Fruit fly (Drosophila melanogaster) whole organism, embryonic: Measurements from ENCODE around the gene CG11593.

Experiments used
- Asciz ChIP-seq: fragments of 200-800 bp; sonication (Bioruptor generic); optimal IDR thresholded peaks from 2 replicates; lab custom pipeline; 2017; ENCODE audit warnings: missing biosample characterization, mild to moderate bottlenecking, missing genetic modification characterization, missing genetic modification reagents
- Awh ChIP-seq: fragments of 200-800 bp; sonication (Bioruptor generic); IDR thresholded peaks from 2 replicates; pipeline ENCODE4, ENCODE4 v1.3.6; 2022; ENCODE audit warnings: missing biosample characterization, missing genetic modification characterization
- Blimp-1 ChIP-seq: fragments of 200-800 bp; sonication (Bioruptor generic); optimal IDR thresholded peaks from 3 replicates; lab custom pipeline; 2018; ENCODE audit warnings: missing biosample characterization, missing genetic modification characterization, mild to moderate bottlenecking, moderate library complexity, missing genetic modification reagents
- Bteb2 ChIP-seq: fragments of 200-800 bp; sonication (Bioruptor generic); optimal IDR thresholded peaks from 2 replicates; lab custom pipeline; 2016; ENCODE audit warnings: missing biosample characterization, missing genetic modification characterization
- CG10274 ChIP-seq: fragments of 200-800 bp; sonication (Bioruptor generic); optimal IDR thresholded peaks from 3 replicates; lab custom pipeline; 2017; ENCODE audit warnings: missing biosample characterization, mild to moderate bottlenecking, missing genetic modification characterization
- CG12659 ChIP-seq: fragments of 200-800 bp; sonication (Bioruptor generic); optimal IDR thresholded peaks from 3 replicates; lab custom pipeline; 2017; ENCODE audit warnings: mild to moderate bottlenecking, missing biosample characterization, missing genetic modification reagents, missing genetic modification characterization
- CG13424 ChIP-seq: fragments of 200-800 bp; sonication (Bioruptor generic); optimal IDR thresholded peaks from 2 replicates; lab custom pipeline; 2019; ENCODE audit warnings: missing biosample characterization, mild to moderate bottlenecking, missing genetic modification characterization, moderate library complexity
- CG13775 ChIP-seq: fragments of 200-800 bp; sonication (Bioruptor generic); optimal IDR thresholded peaks from 3 replicates; lab custom pipeline; 2017; ENCODE audit warnings: missing biosample characterization, mild to moderate bottlenecking, missing genetic modification characterization
- CG14667 ChIP-seq: fragments of 200-800 bp; sonication (Bioruptor generic); IDR thresholded peaks from 2 replicates; pipeline ENCODE4 v1.3.6; 2022; ENCODE audit warnings: missing biosample characterization, missing genetic modification characterization
- CG15269 ChIP-seq: fragments of 200-800 bp; sonication (Bioruptor generic); optimal IDR thresholded peaks from 2 replicates; lab custom pipeline; 2018; ENCODE audit warnings: missing biosample characterization, mild to moderate bottlenecking, missing genetic modification characterization, moderate library complexity
- CG16815 ChIP-seq: fragments of 200-800 bp; sonication (Bioruptor generic); optimal IDR thresholded peaks from 3 replicates; lab custom pipeline; 2017; ENCODE audit warnings: missing biosample characterization, mild to moderate bottlenecking, missing genetic modification characterization
- CG17568 ChIP-seq: fragments of 200-800 bp; sonication (Bioruptor generic); optimal IDR thresholded peaks from 2 replicates; lab custom pipeline; 2018; ENCODE audit warnings: missing biosample characterization, mild to moderate bottlenecking, missing genetic modification characterization, moderate library complexity
- CG18011 ChIP-seq: fragments of 200-800 bp; sonication (Bioruptor generic); optimal IDR thresholded peaks from 2 replicates; lab custom pipeline; 2017; ENCODE audit warnings: missing biosample characterization, missing genetic modification characterization, mild to moderate bottlenecking, moderate library complexity, missing genotype
- CG18619 ChIP-seq: fragments of 200-800 bp; sonication (Bioruptor generic); optimal IDR thresholded peaks from 3 replicates; lab custom pipeline; 2017; ENCODE audit warnings: missing biosample characterization, mild to moderate bottlenecking, missing genetic modification characterization
- CG2120 ChIP-seq: fragments of 200-800 bp; sonication (Bioruptor generic); optimal IDR thresholded peaks from 3 replicates; lab custom pipeline; 2016; ENCODE audit warnings: missing biosample characterization, missing genetic modification characterization
- CG2712 ChIP-seq: fragments of 200-800 bp; optimal IDR thresholded peaks from 3 replicates; lab custom pipeline; 2019; ENCODE audit warnings: missing biosample characterization, mild to moderate bottlenecking, missing genetic modification characterization, moderate library complexity
- CG30020 ChIP-seq: fragments of 200-800 bp; optimal IDR thresholded peaks from 2 replicates; lab custom pipeline; 2019; ENCODE audit warnings: missing biosample characterization, mild to moderate bottlenecking, missing genetic modification characterization, moderate library complexity
- CG31441 ChIP-seq: fragments of 200-800 bp; sonication (Bioruptor generic); IDR thresholded peaks from 2 replicates; pipeline ENCODE4 v1.3.6; 2022; ENCODE audit warnings: missing biosample characterization, missing genetic modification characterization
- CG4854 ChIP-seq: fragments of 200-800 bp; sonication (Bioruptor generic); optimal IDR thresholded peaks from 2 replicates; lab custom pipeline; 2016; ENCODE audit warnings: missing biosample characterization, missing genetic modification characterization, inconsistent platforms
- CG6272 ChIP-seq: fragments of 200-800 bp; sonication (Bioruptor generic); IDR thresholded peaks from 2 replicates; pipeline ENCODE4 v1.3.6; 2022; ENCODE audit warnings: missing biosample characterization, missing genetic modification characterization
- CG7372 ChIP-seq: fragments of 200-800 bp; sonication (Bioruptor generic); IDR thresholded peaks from 2 replicates; pipeline ENCODE4 v1.3.6; 2022; ENCODE audit warnings: missing biosample characterization, missing genetic modification characterization
- CG7839 ChIP-seq: fragments of 200-800 bp; sonication (Bioruptor generic); optimal IDR thresholded peaks from 3 replicates; lab custom pipeline; 2018; ENCODE audit warnings: missing biosample characterization, mild to moderate bottlenecking, missing genetic modification characterization, moderate library complexity
- Dip2 ChIP-seq: fragments of 200-800 bp; sonication (Bioruptor generic); IDR thresholded peaks from 2 replicates; pipeline ENCODE4 v1.3.6; 2022; ENCODE audit warnings: missing biosample characterization, missing genetic modification characterization
- H15 ChIP-seq: fragments of 200-800 bp; sonication (Bioruptor generic); IDR thresholded peaks from 3 replicates; pipeline ENCODE4 v1.3.6; 2022; ENCODE audit warnings: missing biosample characterization, missing genetic modification characterization
- HLH3B ChIP-seq: fragments of 200-800 bp; sonication (Bioruptor generic); IDR thresholded peaks from 2 replicates; pipeline ENCODE4 v1.3.6; 2022; ENCODE audit warnings: missing biosample characterization, missing genetic modification characterization
- PHDP ChIP-seq: fragments of 200-800 bp; sonication (Bioruptor generic); optimal IDR thresholded peaks from 3 replicates; lab custom pipeline; 2018; ENCODE audit warnings: missing biosample characterization, mild to moderate bottlenecking, missing genetic modification characterization, moderate library complexity
- Six4 ChIP-seq: fragments of 200-800 bp; sonication (Bioruptor generic); optimal IDR thresholded peaks from 2 replicates; lab custom pipeline; 2016; ENCODE audit warnings: missing biosample characterization, missing genetic modification characterization
- ab ChIP-seq: fragments of 200-800 bp; sonication (Bioruptor generic); optimal IDR thresholded peaks from 2 replicates; lab custom pipeline; 2016; ENCODE audit warnings: missing biosample characterization, missing genetic modification characterization
- aop ChIP-seq: fragments of 200-800 bp; sonication (Bioruptor generic); IDR thresholded peaks from 2 replicates; pipeline ENCODE4 v1.3.6; 2022; ENCODE audit warnings: missing biosample characterization, missing genetic modification characterization
- ash1 ChIP-seq: fragments of 200-800 bp; sonication (Bioruptor generic); optimal IDR thresholded peaks from 2 replicates; lab custom pipeline; 2018; ENCODE audit warnings: missing biosample characterization, mild to moderate bottlenecking, missing genetic modification characterization
- chn ChIP-seq: fragments of 200-800 bp; sonication (Bioruptor generic); optimal IDR thresholded peaks from 2 replicates; lab custom pipeline; 2016; ENCODE audit warnings: missing biosample characterization, missing genetic modification characterization
- crc ChIP-seq: fragments of 200-800 bp; sonication (Bioruptor generic); optimal IDR thresholded peaks from 2 replicates; lab custom pipeline; 2016; ENCODE audit warnings: missing biosample characterization, missing genetic modification characterization
- dimm ChIP-seq: fragments of 200-800 bp; sonication (Bioruptor generic); IDR thresholded peaks from 2 replicates; pipeline ENCODE4 v1.3.6; 2022; ENCODE audit warnings: missing biosample characterization, missing genetic modification characterization
- dmrt11E ChIP-seq: fragments of 200-800 bp; sonication (Bioruptor generic); optimal IDR thresholded peaks from 3 replicates; lab custom pipeline; 2018; ENCODE audit warnings: missing biosample characterization, mild to moderate bottlenecking, missing genetic modification characterization, moderate library complexity
- dysf ChIP-seq: fragments of 200-800 bp; sonication (Bioruptor generic); IDR thresholded peaks from 3 replicates; pipeline ENCODE4 v1.3.6; 2022; ENCODE audit warnings: missing biosample characterization, missing genetic modification characterization
- esg ChIP-seq: fragments of 200-800 bp; sonication (Bioruptor generic); conservative IDR thresholded peaks from 2 replicates; pipeline ENCODE4 v1.3.6; 2022; ENCODE audit warnings: missing biosample characterization, missing genetic modification characterization
- fd3F ChIP-seq: fragments of 200-800 bp; sonication (Bioruptor generic); optimal IDR thresholded peaks from 2 replicates; lab custom pipeline; 2018; ENCODE audit warnings: missing biosample characterization, mild to moderate bottlenecking, missing genetic modification characterization, moderate library complexity
- gcm2 ChIP-seq: fragments of 200-800 bp; sonication (Bioruptor generic); optimal IDR thresholded peaks from 2 replicates; lab custom pipeline; 2016; ENCODE audit warnings: missing biosample characterization, missing genetic modification characterization
- gem ChIP-seq: fragments of 200-800 bp; sonication (Bioruptor generic); optimal IDR thresholded peaks from 2 replicates; lab custom pipeline; 2019; ENCODE audit warnings: missing biosample characterization, mild to moderate bottlenecking, missing genetic modification characterization, moderate library complexity
- gro ChIP-seq: fragments of 200-800 bp; sonication (Bioruptor generic); optimal IDR thresholded peaks from 2 replicates; lab custom pipeline; 2016; ENCODE audit warnings: missing biosample characterization, missing genetic modification characterization
- hth ChIP-seq: fragments of >200 bp; optimal IDR thresholded peaks from 2 replicates; lab custom pipeline; 2017; ENCODE audit warnings: inconsistent platforms
- insv ChIP-seq, 2 experiments: fragments of 200-800 bp; sonication (Bioruptor generic); optimal IDR thresholded peaks; 3 replicates each; lab custom pipeline; 2016 to 2018; ENCODE audit warnings: missing biosample characterization in 2 of 2, missing genetic modification characterization in 2 of 2
- nerfin-1 ChIP-seq: fragments of 200-800 bp; sonication (Bioruptor generic); optimal IDR thresholded peaks from 3 replicates; lab custom pipeline; 2019; ENCODE audit warnings: missing biosample characterization, mild to moderate bottlenecking, missing genetic modification characterization, moderate library complexity
- phol ChIP-seq: fragments of 200-800 bp; sonication (Bioruptor generic); optimal IDR thresholded peaks from 3 replicates; lab custom pipeline; 2018; ENCODE audit warnings: missing biosample characterization, mild to moderate bottlenecking, missing genetic modification characterization, moderate library complexity
- pita ChIP-seq: fragments of 200-800 bp; sonication (Bioruptor generic); optimal IDR thresholded peaks from 2 replicates; lab custom pipeline; 2017; ENCODE audit warnings: missing biosample characterization, mild to moderate bottlenecking, missing genetic modification characterization
- shn ChIP-seq: fragments of 200-800 bp; sonication (Bioruptor generic); optimal IDR thresholded peaks from 3 replicates; lab custom pipeline; 2016; ENCODE audit warnings: missing biosample characterization, missing genetic modification characterization
- slbo ChIP-seq: fragments of 200-800 bp; sonication (Bioruptor generic); IDR thresholded peaks from 2 replicates; pipeline ENCODE4 v1.3.6; 2022; ENCODE audit warnings: missing biosample characterization, missing genetic modification characterization
- tgo ChIP-seq: fragments of 200-800 bp; sonication (Bioruptor generic); IDR thresholded peaks from 3 replicates; pipeline ENCODE4 v1.3.6; 2022; ENCODE audit warnings: missing biosample characterization, missing genetic modification characterization
- unpg ChIP-seq: fragments of 200-800 bp; sonication (Bioruptor generic); optimal IDR thresholded peaks from 3 replicates; lab custom pipeline; 2018; ENCODE audit warnings: missing biosample characterization, mild to moderate bottlenecking, missing genetic modification characterization, moderate library complexity
- yki ChIP-seq: fragments of >200 bp; optimal IDR thresholded peaks from 3 replicates; lab custom pipeline; 2018

The CG11593 gene

DNA sequence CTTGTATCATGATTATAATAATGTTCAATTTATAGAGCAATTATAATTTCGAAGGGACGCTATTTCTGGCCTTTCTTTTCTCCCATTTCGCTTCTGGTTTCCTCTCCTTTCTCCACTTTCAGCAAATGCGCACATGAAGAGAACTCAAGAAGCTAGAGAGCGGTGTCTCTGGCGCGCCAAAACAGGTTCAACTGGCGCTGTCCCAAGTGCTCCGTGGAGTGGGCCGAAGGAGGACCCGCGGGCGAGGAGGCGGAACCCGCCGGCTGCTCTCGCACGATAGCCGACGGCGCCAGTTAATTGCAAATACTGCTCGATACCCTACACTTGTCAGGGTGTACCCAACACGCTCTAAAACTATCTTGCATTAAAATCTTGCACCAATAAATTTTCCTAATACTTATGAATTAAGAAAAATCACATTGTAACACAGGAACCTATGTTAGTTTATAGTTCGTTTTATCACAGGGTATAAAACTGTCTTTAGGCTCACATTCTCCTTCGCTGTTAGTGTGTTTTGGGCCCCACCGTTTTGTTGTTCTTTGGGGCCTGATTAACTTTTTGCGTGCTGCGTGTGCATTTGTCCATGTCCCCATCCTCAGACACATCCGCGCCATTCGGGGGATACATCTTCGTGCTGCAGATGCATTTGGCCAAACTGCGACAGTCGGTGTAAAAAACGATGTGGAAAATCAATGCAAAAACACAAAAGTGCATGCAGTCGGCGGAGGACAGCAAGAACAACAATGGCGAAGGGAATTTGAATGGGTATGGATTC lies 30.1 kb upstream of the CG11593 start (continued):
- TF ChIP-seq Blimp-1 (GFP tag; lab: Kevin White, UChicago): peak; percentile 76
- TF ChIP-seq dimm: peak; percentile 86
- TF ChIP-seq gro (GFP tag; lab: Kevin White, UChicago): peak; percentile 90
- peak; percentile 76 for TF ChIP-seq Bteb2 (GFP tag; lab: Kevin White, UChicago)
- peak; percentile 86 for TF ChIP-seq CG10274 (GFP tag; lab: Kevin White, UChicago)
- peak; percentile 78 for TF ChIP-seq ab (GFP tag; lab: Kevin White, UChicago)
- peak; percentile 70 for TF ChIP-seq CG13775 (GFP tag; lab: Kevin White, UChicago)
- TF ChIP-seq esg (GFP tag; lab: Robert Waterston, UW): peak; percentile 92
- peak; percentile 87 for TF ChIP-seq H15
- TF ChIP-seq Dip2: peak; percentile 55
- peak; percentile 95 for TF ChIP-seq CG2120 (GFP tag; lab: Kevin White, UChicago)
- peak; percentile 59 for TF ChIP-seq crc (GFP tag; lab: Kevin White, UChicago)
- peak; percentile 90 for TF ChIP-seq fd3F (GFP tag; lab: Kevin White, UChicago)
- peak; percentile 87 for TF ChIP-seq CG12659
- TF ChIP-seq hth: no peak
- TF ChIP-seq CG16815 (GFP tag; lab: Kevin White, UChicago): peak; percentile 81
- no peak for TF ChIP-seq ash1
- TF ChIP-seq dysf (GFP tag; lab: Robert Waterston, UW): peak; percentile 96
- peak; percentile 88 for TF ChIP-seq CG7372 (GFP tag; lab: Robert Waterston, UW)
- peak; percentile 90 for TF ChIP-seq unpg
- peak; percentile 78 for TF ChIP-seq CG6272 (GFP tag; lab: Robert Waterston, UW)
- no peak for TF ChIP-seq CG30020
- TF ChIP-seq CG15269 (tag; lab: Kevin White, UChicago): peak; percentile 92
- peak; percentile 90 for TF ChIP-seq chn
- TF ChIP-seq CG14667 (GFP tag; lab: Robert Waterston, UW): peak; percentile 89
- TF ChIP-seq CG7839 (tag; lab: Kevin White, UChicago): peak; percentile 87
- peak; percentile 74 for TF ChIP-seq gcm2 (GFP tag; lab: Kevin White, UChicago)
- peak; percentile 80 for TF ChIP-seq CG31441 (GFP tag; lab: Robert Waterston, UW)
- peak; percentile 94 for TF ChIP-seq tgo (GFP tag; lab: Robert Waterston, UW)
- peak; percentile 80 for TF ChIP-seq phol (tag; lab: Kevin White, UChicago)
- TF ChIP-seq CG18619 (GFP tag; lab: Kevin White, UChicago): peak; percentile 80
- peak; percentile 90 for TF ChIP-seq CG13424 (tag; lab: Kevin White, UChicago)
- TF ChIP-seq HLH3B (GFP tag; lab: Robert Waterston, UW): peak; percentile 93
- TF ChIP-seq gem (tag; lab: Kevin White, UChicago): peak; percentile 90
- peak; percentile 56 for TF ChIP-seq CG4854 (GFP tag; lab: Kevin White, UChicago)
- TF ChIP-seq pita (GFP tag; lab: Kevin White, UChicago): no peak
- TF ChIP-seq PHDP: peak; percentile 88
- peak; percentile 68 for TF ChIP-seq CG18011 (GFP tag; lab: Kevin White, UChicago)
- TF ChIP-seq Awh (GFP tag; lab: Robert Waterston, UW): peak; percentile 90
- no peak for TF ChIP-seq yki (lab: Kevin White, UChicago)
- peak; percentile 70; the same call in 1 of the 2 replicates for TF ChIP-seq aop
- peak; percentile 55 for TF ChIP-seq nerfin-1 (tag; lab: Kevin White, UChicago)
- peak; percentile 90 for TF ChIP-seq shn (GFP tag; lab: Kevin White, UChicago)
- TF ChIP-seq insv (GFP tag; optimal IDR thresholded peaks at IDR 0.05; lab: Kevin White, UChicago): no peak
- TF ChIP-seq CG17568: no peak
- TF ChIP-seq CG2712 (tag; lab: Kevin White, UChicago): no peak
- TF ChIP-seq dmrt11E (tag; lab: Kevin White, UChicago): peak; percentile 39
- TF ChIP-seq Asciz (GFP tag; lab: Kevin White, UChicago): peak; percentile 67
- peak; percentile 63 for TF ChIP-seq Six4 (GFP tag; lab: Kevin White, UChicago)
- peak; percentile 97 for TF ChIP-seq slbo (GFP tag; lab: Robert Waterston, UW)
